Fruit fly (Drosophila melanogaster): ENCODE data around the gene NHP2.

Gene NHP2

DNA sequence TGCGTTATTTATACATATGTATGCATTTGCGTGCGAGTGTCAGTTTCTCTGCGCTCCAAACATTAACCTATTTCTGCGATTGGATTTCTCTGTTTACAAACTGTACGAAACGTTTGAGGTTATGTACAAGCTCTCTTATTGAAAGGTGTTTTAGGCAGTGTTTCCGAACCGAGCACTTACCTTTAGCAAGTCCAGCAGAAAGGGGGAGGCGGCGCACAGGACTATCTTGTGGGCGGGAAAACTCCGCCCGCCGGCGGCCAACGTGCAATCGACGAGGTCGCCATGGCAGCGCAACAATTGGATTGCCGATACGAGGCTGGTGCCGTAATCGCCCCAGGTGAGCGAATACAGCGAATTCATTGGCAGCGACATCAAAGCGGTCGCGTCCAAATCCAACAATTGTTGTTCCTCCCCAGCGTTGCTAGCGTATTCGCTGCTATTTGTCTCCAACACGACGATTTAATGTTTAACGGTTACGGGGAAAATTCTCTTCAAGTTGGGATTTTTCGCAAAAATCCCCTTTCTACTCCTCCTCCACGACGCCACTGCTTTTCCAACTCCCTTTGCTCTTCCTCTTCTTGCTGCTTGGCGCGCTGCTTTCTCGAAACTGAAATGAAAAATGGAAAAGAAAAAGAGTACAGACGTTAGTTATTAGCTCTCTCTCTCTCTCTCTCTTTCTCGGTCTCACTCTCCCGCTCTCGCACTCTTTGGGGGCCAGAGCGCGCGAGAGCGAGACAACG, 45.1 kb downstream of the NHP2 start (continued):
- TF ChIP-seq CG1233 (GFP tag; optimal IDR thresholded peaks at IDR 0.05): peak; percentile 80
- TF ChIP-seq CG33557 (GFP tag; optimal IDR thresholded peaks at IDR 0.05): no peak
- TF ChIP-seq CG12659 (GFP tag; optimal IDR thresholded peaks at IDR 0.05): peak; percentile 91
- peak; percentile 27 for TF ChIP-seq cad (GFP tag; optimal IDR thresholded peaks at IDR 0.05)
- peak; percentile 89 for TF ChIP-seq Chrac-16 (GFP tag; optimal IDR thresholded peaks at IDR 0.05)
- no peak for TF ChIP-seq sd (tag; optimal IDR thresholded peaks at IDR 0.05)
- TF ChIP-seq Awh (GFP tag; IDR thresholded peaks at IDR 0.05): peak; percentile 85
- TF ChIP-seq fd64A (GFP tag; optimal IDR thresholded peaks at IDR 0.05): peak; percentile 67
- peak; percentile 38 for TF ChIP-seq Max (GFP tag; optimal IDR thresholded peaks at IDR 0.05)
- no peak; the same call in 1 of the 2 replicates for TF ChIP-seq inv (GFP tag; IDR thresholded peaks at IDR 0.05; ENCODE audit: partially characterized antibody)
- peak; percentile 78 for TF ChIP-seq CG6854 (GFP tag; optimal IDR thresholded peaks at IDR 0.05)
- peak; percentile 82 for TF ChIP-seq Side (GFP tag; optimal IDR thresholded peaks at IDR 0.05)
- peak; percentile 45 for TF ChIP-seq CG17912 (GFP tag; optimal IDR thresholded peaks at IDR 0.05)
- TF ChIP-seq CG13287 (GFP tag; IDR thresholded peaks at IDR 0.05; ENCODE audit: partially characterized antibody): 0 out of 2 replicates have a peak, but pooled peaks have one; percentile 6
- peak; percentile 55; the same call in 1 of the 2 replicates for TF ChIP-seq CG10959 (GFP tag; IDR thresholded peaks at IDR 0.05)
- peak; percentile 89 for TF ChIP-seq tin (GFP tag; optimal IDR thresholded peaks at IDR 0.05)
- TF ChIP-seq ara (GFP tag; IDR thresholded peaks at IDR 0.05): peak; percentile 92
- TF ChIP-seq CG7928 (GFP tag; optimal IDR thresholded peaks at IDR 0.05): peak; percentile 62
- TF ChIP-seq pfk (GFP tag; optimal IDR thresholded peaks at IDR 0.05): no peak
- TF ChIP-seq Sin3A (optimal IDR thresholded peaks at IDR 0.05): peak; percentile 11
- TF ChIP-seq CG10366 (GFP tag; IDR thresholded peaks at IDR 0.05): peak; percentile 92
- peak; percentile 1 for TF ChIP-seq BEAF-32 (GFP tag; optimal IDR thresholded peaks at IDR 0.05)
- TF ChIP-seq crp (GFP tag; optimal IDR thresholded peaks at IDR 0.05): peak in 1 of 2 experiments; percentile 50
- peak; percentile 27 for TF ChIP-seq CTCF (GFP tag; optimal IDR thresholded peaks at IDR 0.05)
- peak; percentile 83 for TF ChIP-seq Mes4 (GFP tag; optimal IDR thresholded peaks at IDR 0.05)
- peak; percentile 72 for TF ChIP-seq CG10147 (GFP tag; optimal IDR thresholded peaks at IDR 0.05)
- TF ChIP-seq Mrtf (GFP tag; IDR thresholded peaks at IDR 0.05): peak; percentile 89
- peak; percentile 80 for TF ChIP-seq CG18764 (GFP tag; optimal IDR thresholded peaks at IDR 0.05)
- TF ChIP-seq luna (GFP tag; optimal IDR thresholded peaks at IDR 0.05): peak; percentile 85
- TF ChIP-seq sisA (GFP tag; IDR thresholded peaks at IDR 0.05): peak; percentile 93
- TF ChIP-seq ATbp (GFP tag; optimal IDR thresholded peaks at IDR 0.05): peak; percentile 86
- peak; percentile 91 for TF ChIP-seq CG8944 (GFP tag; optimal IDR thresholded peaks at IDR 0.05)
- TF ChIP-seq sc (optimal IDR thresholded peaks at IDR 0.05): no peak
- peak; percentile 50 for TF ChIP-seq sc (GFP tag; optimal IDR thresholded peaks at IDR 0.05)
- TF ChIP-seq CG13123 (GFP tag; optimal IDR thresholded peaks at IDR 0.05): peak; percentile 56
- peak; percentile 60 for TF ChIP-seq Ravus (GFP tag; IDR thresholded peaks at IDR 0.05)
- TF ChIP-seq grau (tag; optimal IDR thresholded peaks at IDR 0.05): peak; percentile 85
- TF ChIP-seq mam (GFP tag; optimal IDR thresholded peaks at IDR 0.05): peak; percentile 96
- TF ChIP-seq CG16779 (GFP tag; IDR thresholded peaks at IDR 0.05): peak; percentile 89
- TF ChIP-seq CG32767 (GFP tag; IDR thresholded peaks at IDR 0.05): peak; percentile 79; the same call in 1 of the 2 replicates
- peak; percentile 92 for TF ChIP-seq zfh1 (GFP tag; IDR thresholded peaks at IDR 0.05)
- peak; percentile 84 for TF ChIP-seq ERR (GFP tag; optimal IDR thresholded peaks at IDR 0.05)
- peak; percentile 80 for TF ChIP-seq ewg (GFP tag; optimal IDR thresholded peaks at IDR 0.05)
- peak; percentile 92 for TF ChIP-seq CG3281 (GFP tag; optimal IDR thresholded peaks at IDR 0.05)
- peak in 1 of 2 experiments; percentile 80 for TF ChIP-seq insv (GFP tag; optimal IDR thresholded peaks at IDR 0.05)
- peak; percentile 11 for TF ChIP-seq Dp (GFP tag; optimal IDR thresholded peaks at IDR 0.05)
- TF ChIP-seq CG10267 (tag; optimal IDR thresholded peaks at IDR 0.05): peak; percentile 43
- TF ChIP-seq Elba2 (GFP tag; optimal IDR thresholded peaks at IDR 0.05): peak; percentile 12
- peak; percentile 19 for TF ChIP-seq ftz-f1 (GFP tag; optimal IDR thresholded peaks at IDR 0.05)
- TF ChIP-seq dm (GFP tag; optimal IDR thresholded peaks at IDR 0.05): peak; percentile 76

Data from whole organism, embryonic.